Fruit fly (Drosophila melanogaster) whole organism, embryonic: ENCODE results near the gene Lip2.

Experiments used
- ATbp ChIP-seq: fragments of 200-800 bp; sonication (Bioruptor generic); optimal IDR thresholded peaks from 2 replicates; lab custom pipeline; 2017; ENCODE audit warnings: missing biosample characterization, mild to moderate bottlenecking, missing genetic modification characterization, missing genetic modification reagents
- Asciz ChIP-seq: fragments of 200-800 bp; sonication (Bioruptor generic); optimal IDR thresholded peaks from 2 replicates; lab custom pipeline; 2017; ENCODE audit warnings: missing biosample characterization, mild to moderate bottlenecking, missing genetic modification characterization, missing genetic modification reagents
- Awh ChIP-seq: fragments of 200-800 bp; sonication (Bioruptor generic); IDR thresholded peaks from 2 replicates; pipeline ENCODE4, ENCODE4 v1.3.6; 2022; ENCODE audit warnings: missing biosample characterization, missing genetic modification characterization
- B-H2 ChIP-seq: fragments of 200-800 bp; sonication (Bioruptor generic); optimal IDR thresholded peaks from 2 replicates; lab custom pipeline; 2018; ENCODE audit warnings: missing biosample characterization, mild to moderate bottlenecking, missing genetic modification characterization
- Bgb ChIP-seq: fragments of 200-800 bp; sonication (Bioruptor generic); IDR thresholded peaks from 2 replicates; pipeline ENCODE4 v1.3.6; 2022; ENCODE audit warnings: missing biosample characterization, missing genetic modification characterization; ENCODE audit not compliant: partially characterized antibody
- CG10267 ChIP-seq: fragments of 200-800 bp; sonication (Bioruptor generic); optimal IDR thresholded peaks from 2 replicates; lab custom pipeline; 2018; ENCODE audit warnings: missing biosample characterization, mild to moderate bottlenecking, missing genetic modification characterization, moderate library complexity
- CG10366 ChIP-seq: fragments of 200-800 bp; sonication (Bioruptor generic); IDR thresholded peaks from 2 replicates; pipeline ENCODE4 v1.3.6; 2022; ENCODE audit warnings: missing biosample characterization, missing genetic modification characterization
- CG10959 ChIP-seq: fragments of 200-800 bp; sonication (Bioruptor generic); IDR thresholded peaks from 2 replicates; pipeline ENCODE4 v1.3.6; 2022; ENCODE audit warnings: missing biosample characterization, missing genetic modification characterization
- CG13287 ChIP-seq: fragments of 200-800 bp; sonication (Bioruptor generic); IDR thresholded peaks from 2 replicates; pipeline ENCODE4 v1.3.6; 2022; ENCODE audit warnings: missing biosample characterization, missing genetic modification characterization; ENCODE audit not compliant: partially characterized antibody
- CG14710 ChIP-seq: fragments of 200-800 bp; sonication (Bioruptor generic); optimal IDR thresholded peaks from 3 replicates; lab custom pipeline; 2019; ENCODE audit warnings: missing biosample characterization, mild to moderate bottlenecking, missing genetic modification characterization, moderate library complexity
- CG14860 ChIP-seq: fragments of 200-800 bp; sonication (Bioruptor generic); IDR thresholded peaks from 3 replicates; pipeline ENCODE4 v1.3.6; 2022; ENCODE audit warnings: missing biosample characterization, missing genetic modification characterization; ENCODE audit not compliant: partially characterized antibody
- CG15601 ChIP-seq: fragments of 200-800 bp; sonication (Bioruptor generic); optimal IDR thresholded peaks from 3 replicates; lab custom pipeline; 2019; ENCODE audit warnings: missing biosample characterization, mild to moderate bottlenecking, missing genetic modification characterization, moderate library complexity
- CG17568 ChIP-seq: fragments of 200-800 bp; sonication (Bioruptor generic); optimal IDR thresholded peaks from 2 replicates; lab custom pipeline; 2018; ENCODE audit warnings: missing biosample characterization, mild to moderate bottlenecking, missing genetic modification characterization, moderate library complexity
- CG18619 ChIP-seq: fragments of 200-800 bp; sonication (Bioruptor generic); optimal IDR thresholded peaks from 3 replicates; lab custom pipeline; 2017; ENCODE audit warnings: missing biosample characterization, mild to moderate bottlenecking, missing genetic modification characterization
- CG2129 ChIP-seq: fragments of 200-800 bp; sonication (Bioruptor generic); IDR thresholded peaks from 2 replicates; pipeline ENCODE4 v1.3.6; 2022; ENCODE audit warnings: missing biosample characterization, missing genetic modification characterization; ENCODE audit not compliant: partially characterized antibody
- CG2712 ChIP-seq: fragments of 200-800 bp; optimal IDR thresholded peaks from 3 replicates; lab custom pipeline; 2019; ENCODE audit warnings: missing biosample characterization, mild to moderate bottlenecking, missing genetic modification characterization, moderate library complexity
- CG30020 ChIP-seq: fragments of 200-800 bp; optimal IDR thresholded peaks from 2 replicates; lab custom pipeline; 2019; ENCODE audit warnings: missing biosample characterization, mild to moderate bottlenecking, missing genetic modification characterization, moderate library complexity
- CG34224 ChIP-seq: fragments of 200-800 bp; sonication (Bioruptor generic); IDR thresholded peaks from 3 replicates; pipeline ENCODE4 v1.3.6; 2022; ENCODE audit warnings: missing biosample characterization, missing genetic modification characterization; ENCODE audit not compliant: partially characterized antibody
- CG4707 ChIP-seq: fragments of 200-800 bp; sonication (Bioruptor generic); optimal IDR thresholded peaks from 2 replicates; lab custom pipeline; 2018; ENCODE audit warnings: missing biosample characterization, mild to moderate bottlenecking, missing genetic modification characterization, moderate library complexity
- CG7556 ChIP-seq: fragments of 200-800 bp; sonication (Bioruptor generic); optimal IDR thresholded peaks from 2 replicates; lab custom pipeline; 2017; ENCODE audit warnings: missing biosample characterization, mild to moderate bottlenecking, missing genetic modification characterization
- Doc3 ChIP-seq: fragments of 200-800 bp; sonication (Bioruptor generic); IDR thresholded peaks from 3 replicates; pipeline ENCODE4 v1.3.6; 2022; ENCODE audit warnings: missing biosample characterization, missing genetic modification characterization; ENCODE audit not compliant: partially characterized antibody
- Dref ChIP-seq: fragments of 200-800 bp; sonication (Bioruptor generic); IDR thresholded peaks from 2 replicates; pipeline ENCODE4 v1.3.6; 2022; ENCODE audit warnings: missing biosample characterization, missing genetic modification characterization
- Ets97D ChIP-seq: fragments of 200-800 bp; sonication (Bioruptor generic); optimal IDR thresholded peaks from 3 replicates; lab custom pipeline; 2016; ENCODE audit warnings: missing biosample characterization, missing genetic modification characterization
- HmgZ ChIP-seq: fragments of 200-800 bp; sonication (Bioruptor generic); optimal IDR thresholded peaks from 2 replicates; lab custom pipeline; 2018; ENCODE audit warnings: missing biosample characterization, mild to moderate bottlenecking, missing genetic modification characterization
- MBD-R2 ChIP-seq: fragments of 200-800 bp; sonication (Bioruptor generic); IDR thresholded peaks from 2 replicates; pipeline ENCODE4 v1.3.6; 2022; ENCODE audit warnings: missing biosample characterization, missing genetic modification characterization
- Pdp1 ChIP-seq, 2 experiments: fragments of 200-800 bp; sonication (Bioruptor generic); optimal IDR thresholded peaks; 3 replicates each; lab custom pipeline; 2016; ENCODE audit warnings: missing biosample characterization in 2 of 2, missing genetic modification characterization in 2 of 2, mild to moderate bottlenecking in 1 of 2, moderate library complexity in 1 of 2
- Spps ChIP-seq: fragments of 200-800 bp; sonication (Bioruptor generic); optimal IDR thresholded peaks from 2 replicates; lab custom pipeline; 2018; ENCODE audit warnings: missing biosample characterization, mild to moderate bottlenecking, missing genetic modification characterization
- bbx ChIP-seq: fragments of 200-800 bp; sonication (Bioruptor generic); IDR thresholded peaks from 2 replicates; pipeline ENCODE4 v1.3.6; 2022; ENCODE audit warnings: missing biosample characterization, missing genetic modification characterization; ENCODE audit not compliant: partially characterized antibody
- cato ChIP-seq: fragments of 200-800 bp; sonication (Bioruptor generic); optimal IDR thresholded peaks from 2 replicates; lab custom pipeline; 2016; ENCODE audit warnings: missing biosample characterization, missing genetic modification characterization, borderline replicate concordance
- chinmo ChIP-seq: fragments of 200-800 bp; sonication (Bioruptor generic); IDR thresholded peaks from 4 replicates; pipeline ENCODE4 v1.3.6; 2022; ENCODE audit warnings: missing biosample characterization, missing genetic modification characterization; ENCODE audit not compliant: partially characterized antibody
- fru ChIP-seq: fragments of >200 bp; optimal IDR thresholded peaks from 2 replicates; lab custom pipeline; 2017
- inv ChIP-seq: fragments of 200-800 bp; sonication (Bioruptor generic); IDR thresholded peaks from 2 replicates; pipeline ENCODE4 v1.3.6; 2022; ENCODE audit warnings: missing biosample characterization, missing genetic modification characterization; ENCODE audit not compliant: partially characterized antibody
- knrl ChIP-seq: fragments of 200-800 bp; sonication (Bioruptor generic); IDR thresholded peaks from 3 replicates; pipeline ENCODE4 v1.3.6; 2022; ENCODE audit warnings: missing biosample characterization, missing genetic modification characterization; ENCODE audit not compliant: partially characterized antibody
- mam ChIP-seq: fragments of 200-800 bp; sonication (Bioruptor generic); optimal IDR thresholded peaks from 3 replicates; lab custom pipeline; 2016; ENCODE audit warnings: missing biosample characterization, missing genetic modification characterization
- nerfin-2 ChIP-seq: fragments of 200-800 bp; sonication (Bioruptor generic); IDR thresholded peaks from 2 replicates; pipeline ENCODE4 v1.3.6; 2022; ENCODE audit warnings: missing biosample characterization, missing genetic modification characterization; ENCODE audit not compliant: partially characterized antibody
- sens ChIP-seq: fragments of 200-800 bp; sonication (Bioruptor generic); peaks from one replicate; lab custom pipeline; 2016; ENCODE audit warnings: missing biosample characterization, missing genetic modification characterization
- trem ChIP-seq: fragments of 200-800 bp; optimal IDR thresholded peaks from 3 replicates; lab custom pipeline; 2019; ENCODE audit warnings: missing biosample characterization, mild to moderate bottlenecking, missing genetic modification characterization, moderate library complexity
- unc-4 ChIP-seq: fragments of 200-800 bp; sonication (Bioruptor generic); IDR thresholded peaks from 2 replicates; pipeline ENCODE4 v1.3.6; 2022; ENCODE audit warnings: missing biosample characterization, missing genetic modification characterization; ENCODE audit not compliant: partially characterized antibody
- vnd ChIP-seq: fragments of 200-800 bp; sonication (Bioruptor generic); IDR thresholded peaks from 3 replicates; pipeline ENCODE4 v1.3.6; 2022; ENCODE audit warnings: missing biosample characterization, missing genetic modification characterization; ENCODE audit not compliant: partially characterized antibody
- wor ChIP-seq: fragments of 200-800 bp; sonication (Bioruptor generic); IDR thresholded peaks from 2 replicates; pipeline ENCODE4 v1.3.6; 2022; ENCODE audit warnings: missing biosample characterization, missing genetic modification characterization

Lip2 gene

DNA sequence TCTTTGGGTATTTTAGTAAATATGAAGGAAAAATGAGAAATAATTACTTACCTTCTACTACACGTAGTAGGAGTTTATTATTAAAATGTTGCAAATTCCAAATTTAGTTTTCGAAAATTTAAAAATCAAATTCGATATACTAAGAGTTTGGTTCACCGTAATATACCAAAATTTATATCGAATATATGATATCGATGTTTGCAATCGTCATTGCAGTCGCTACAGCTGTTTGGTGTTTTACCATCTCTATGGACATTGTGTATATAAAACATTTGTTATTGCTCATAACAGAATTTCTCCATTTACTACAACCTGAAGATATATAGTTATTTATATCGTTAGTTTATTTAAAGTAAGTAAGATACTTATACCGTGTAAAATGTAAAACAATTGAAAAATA, 19.5 kb upstream of the Lip2 start, which contains the start of gene CG6443 (continued):
- TF ChIP-seq wor (GFP tag; lab: Robert Waterston, UW) (no peak), mam (no peak), CG15601 (tag; lab: Kevin White, UChicago) (peak; percentile 16), CG34224 (peak; percentile 87), ATbp (GFP tag; lab: Kevin White, UChicago) (no peak), Bgb (GFP tag; lab: Robert Waterston, UW) (peak; percentile 75), Awh (no peak), CG18619 (GFP tag; lab: Kevin White, UChicago) (no peak), CG10959 (GFP tag; lab: Robert Waterston, UW) (no peak), chinmo (GFP tag; lab: Robert Waterston, UW) (0 out of 4 replicates have a peak, but pooled peaks have one; percentile 10), Asciz (GFP tag; lab: Kevin White, UChicago) (no peak), MBD-R2 (GFP tag; lab: Robert Waterston, UW) (peak; percentile 40; the same call in 1 of the 2 replicates), trem (tag; lab: Kevin White, UChicago) (peak; percentile 56), cato (GFP tag; lab: Kevin White, UChicago) (no peak), Pdp1 (GFP tag; optimal IDR thresholded peaks at IDR 0.05; lab: Kevin White, UChicago) (peak in 1 of 2 experiments; percentile 12), CG4707 (no peak), CG2712 (tag; lab: Kevin White, UChicago) (peak; percentile 40), Doc3 (GFP tag; lab: Robert Waterston, UW) (peak; percentile 81), CG10366 (GFP tag; lab: Robert Waterston, UW) (no peak), CG10267 (peak; percentile 20), CG30020 (tag; lab: Kevin White, UChicago) (peak; percentile 38), Dref (peak; percentile 86), vnd (GFP tag; lab: Robert Waterston, UW) (peak; percentile 58; the same call in 1 of the 3 replicates), unc-4 (GFP tag; lab: Robert Waterston, UW) (peak; percentile 84), CG13287 (GFP tag; lab: Robert Waterston, UW) (peak; percentile 90), CG17568 (GFP tag; lab: Kevin White, UChicago) (no peak), inv (GFP tag; lab: Robert Waterston, UW) (peak; percentile 51; the same call in 1 of the 2 replicates), bbx (GFP tag; lab: Robert Waterston, UW) (peak; percentile 68), sens (peak; percentile 63), B-H2 (GFP tag; lab: Kevin White, UChicago) (no peak), CG14710 (tag; lab: Kevin White, UChicago) (peak; percentile 19), Spps (tag; lab: Kevin White, UChicago) (no peak), CG7556 (no peak), CG2129 (GFP tag; lab: Robert Waterston, UW) (peak; percentile 39; the same call in 1 of the 2 replicates), knrl (GFP tag; lab: Robert Waterston, UW) (peak; percentile 63), fru (lab: Kevin White, UChicago) (no peak), CG14860 (GFP tag; lab: Robert Waterston, UW) (peak; percentile 67), HmgZ (peak; percentile 1), Ets97D (GFP tag; lab: Kevin White, UChicago) (peak; percentile 31), nerfin-2 (GFP tag; lab: Robert Waterston, UW) (peak; percentile 75)
- TF ChIP-seq, all 482 proteins: peak for 55
